Fruit fly (Drosophila melanogaster) whole organism, prepupa: ENCODE measurements around the gene CG43219.

ENCODE experiments used
- Blimp-1 ChIP-seq: fragments of 200-800 bp; sonication (Bioruptor generic); optimal IDR thresholded peaks from 3 replicates; lab custom pipeline; 2017; ENCODE audit warnings: missing biosample characterization, missing genetic modification characterization, mild to moderate bottlenecking, moderate library complexity, missing genetic modification reagents
- CG10631 ChIP-seq: fragments of 200-800 bp; sonication (Bioruptor generic); optimal IDR thresholded peaks from 2 replicates; lab custom pipeline; 2016; ENCODE audit warnings: missing biosample characterization, missing genetic modification characterization
- CG4318 ChIP-seq: fragments of 200-800 bp; sonication (Bioruptor generic); optimal IDR thresholded peaks from 3 replicates; lab custom pipeline; 2017; ENCODE audit warnings: missing biosample characterization, mild to moderate bottlenecking, missing genetic modification characterization
- CG6163 ChIP-seq: fragments of 200-800 bp; sonication (Bioruptor generic); IDR thresholded peaks from 3 replicates; pipeline ENCODE4 v1.3.6; 2022; ENCODE audit warnings: missing biosample characterization, missing genetic modification characterization
- CG6854 ChIP-seq: fragments of 200-800 bp; sonication (Bioruptor generic); optimal IDR thresholded peaks from 2 replicates; lab custom pipeline; 2017; ENCODE audit warnings: missing biosample characterization, mild to moderate bottlenecking, missing genetic modification characterization
- Met ChIP-seq: fragments of 200-800 bp; sonication (Bioruptor generic); optimal IDR thresholded peaks from 3 replicates; lab custom pipeline; 2016; ENCODE audit warnings: missing biosample characterization, missing genetic modification characterization
- dac ChIP-seq: fragments of 200-800 bp; sonication (Bioruptor generic); optimal IDR thresholded peaks from 2 replicates; lab custom pipeline; 2017; ENCODE audit warnings: missing biosample characterization, mild to moderate bottlenecking, missing genetic modification characterization
- fd85E ChIP-seq: fragments of 200-800 bp; sonication (Bioruptor generic); optimal IDR thresholded peaks from 3 replicates; lab custom pipeline; 2016; ENCODE audit warnings: missing biosample characterization, missing genetic modification characterization

DNA sequence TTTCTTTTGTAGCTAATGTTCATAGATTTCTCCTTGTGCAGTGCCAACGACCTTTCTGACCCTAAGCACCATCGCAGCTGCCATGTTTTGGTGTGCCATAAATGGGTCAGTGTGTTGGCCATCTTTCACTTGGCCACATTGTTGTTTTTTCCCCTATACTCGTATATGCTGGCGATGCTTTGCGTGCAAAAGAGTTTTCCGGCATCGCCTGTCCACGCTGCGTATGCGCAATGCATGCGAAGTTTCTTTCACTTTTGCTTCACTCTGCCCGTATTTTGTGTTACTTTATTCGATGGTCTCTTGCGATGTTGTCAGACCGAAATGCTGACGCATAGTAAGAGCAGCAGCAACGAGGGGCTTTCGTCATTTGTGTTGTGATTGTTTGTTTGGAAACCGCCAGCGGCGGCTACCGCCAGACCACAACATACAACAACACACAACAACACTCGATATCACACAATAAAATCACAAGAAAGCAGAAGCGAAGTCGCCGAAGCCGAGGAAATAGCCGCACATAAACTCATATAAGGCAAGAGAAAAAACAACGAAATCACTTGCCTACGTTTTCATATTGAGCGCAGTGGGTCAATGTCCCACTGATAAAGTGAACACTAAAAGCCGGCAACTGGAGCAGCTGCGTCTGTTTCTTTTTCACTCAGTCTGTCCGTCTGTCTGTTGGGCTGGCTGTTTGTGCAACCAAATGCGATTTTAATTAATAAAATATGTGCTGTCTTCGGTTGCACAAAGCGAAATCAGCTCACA lies 41.4 kb downstream of the CG43219 start:
- TF ChIP-seq CG6163 (GFP tag; lab: Robert Waterston, UW) (no peak), Met (GFP tag; lab: Kevin White, UChicago) (no peak), Blimp-1 (GFP tag; lab: Kevin White, UChicago) (no peak), fd85E (GFP tag; lab: Kevin White, UChicago) (no peak), dac (GFP tag; lab: Kevin White, UChicago) (no peak), CG10631 (GFP tag; lab: Kevin White, UChicago) (no peak), CG6854 (no peak), CG4318 (GFP tag; lab: Kevin White, UChicago) (no peak)
